Worm (Caenorhabditis elegans) whole organism, L1 larva: ENCODE data around the gene srh-290.

Source experiments
- C04F5.9 ChIP-seq: sonication (generic microtip); optimal IDR thresholded peaks from 2 replicates; lab custom pipeline; 2016; ENCODE audit warnings: missing genetic modification characterization, missing compliant biosample characterization
- F16B12.6 ChIP-seq: fragments of 150-350 bp; optimal IDR thresholded peaks from 2 replicates; lab custom pipeline; 2014; ENCODE audit warnings: missing biosample characterization, missing genetic modification characterization
- Y116A8C.19 ChIP-seq: sonication (generic microtip); optimal IDR thresholded peaks from 2 replicates; lab custom pipeline; 2016; ENCODE audit warnings: missing compliant biosample characterization, missing genetic modification characterization, borderline replicate concordance
- alr-1 ChIP-seq: fragments of 200-800 bp; sonication (Bioruptor generic); optimal IDR thresholded peaks from 2 replicates; lab custom pipeline; 2018; ENCODE audit warnings: borderline replicate concordance, mild to moderate bottlenecking, missing genetic modification characterization, missing compliant biosample characterization
- aly-2 ChIP-seq: fragments of 150-350 bp; optimal IDR thresholded peaks from 2 replicates; lab custom pipeline; 2014; ENCODE audit warnings: missing biosample characterization, missing genetic modification characterization
- ama-1 ChIP-seq: fragments of 150-350 bp; optimal IDR thresholded peaks from 2 replicates; lab custom pipeline; 2014
- ceh-63 ChIP-seq: fragments of 200-800 bp; sonication (Bioruptor generic); optimal IDR thresholded peaks from 2 replicates; lab custom pipeline; 2018; ENCODE audit warnings: mild to moderate bottlenecking, missing genetic modification characterization, missing compliant biosample characterization
- ceh-88 ChIP-seq: fragments of 200-800 bp; sonication (Bioruptor generic); IDR thresholded peaks from 2 replicates; pipeline ENCODE4 v1.3.6; 2022; ENCODE audit warnings: missing genetic modification characterization, missing compliant biosample characterization
- dsc-1 ChIP-seq: sonication (generic microtip); optimal IDR thresholded peaks from 2 replicates; lab custom pipeline; 2016; ENCODE audit warnings: mild to moderate bottlenecking, missing genetic modification characterization, missing compliant biosample characterization
- efl-1 ChIP-seq, 4 experiments: fragments of 150-350 bp; optimal IDR thresholded peaks in 3 of 4; peaks in 1 of 4; 1 replicate in 1 of 4; 2 replicates in 3 of 4; lab custom pipeline; 2014; ENCODE audit warnings: missing biosample characterization in 2 of 4, missing genetic modification characterization in 2 of 4, missing genetic modification reagents in 2 of 4
- efl-3 ChIP-seq: fragments of 200-800 bp; sonication (Bioruptor generic); optimal IDR thresholded peaks from 2 replicates; lab custom pipeline; 2018; ENCODE audit warnings: mild to moderate bottlenecking, missing genetic modification characterization, missing compliant biosample characterization
- egl-13 ChIP-seq: sonication (generic microtip); optimal IDR thresholded peaks from 2 replicates; lab custom pipeline; 2016; ENCODE audit warnings: missing genotype, missing genetic modification reagents, missing genetic modification characterization, missing compliant biosample characterization
- hlh-17 ChIP-seq: fragments of 200-800 bp; sonication (Bioruptor generic); optimal IDR thresholded peaks from 2 replicates; lab custom pipeline; 2018; ENCODE audit warnings: missing genetic modification characterization, mild to moderate bottlenecking, missing compliant biosample characterization, moderate library complexity, borderline replicate concordance
- hlh-4 ChIP-seq: sonication (generic microtip); optimal IDR thresholded peaks from 2 replicates; lab custom pipeline; 2016; ENCODE audit warnings: mild to moderate bottlenecking, missing genetic modification characterization, missing compliant biosample characterization
- jun-1 ChIP-seq: fragments of 150-350 bp; optimal IDR thresholded peaks from 2 replicates; lab custom pipeline; 2014; ENCODE audit warnings: missing biosample characterization, missing genetic modification reagents, missing genetic modification characterization
- lin-13 ChIP-seq: fragments of 150-350 bp; optimal IDR thresholded peaks from 2 replicates; lab custom pipeline; 2014; ENCODE audit warnings: missing biosample characterization, missing genetic modification reagents, missing genetic modification characterization
- lin-14 ChIP-seq: fragments of 200-800 bp; sonication (Bioruptor generic); optimal IDR thresholded peaks from 2 replicates; lab custom pipeline; 2018; ENCODE audit warnings: mild to moderate bottlenecking, missing genetic modification characterization, moderate library complexity, missing compliant biosample characterization
- mab-9 ChIP-seq: fragments of 200-800 bp; sonication (Bioruptor generic); IDR thresholded peaks from 2 replicates; pipeline ENCODE4 v1.3.6; 2022; ENCODE audit warnings: missing genetic modification reagents, missing genetic modification characterization, missing compliant biosample characterization
- nhr-19 ChIP-seq: fragments of 200-800 bp; sonication (Bioruptor generic); conservative IDR thresholded peaks from 2 replicates; pipeline ENCODE4 v1.3.6; 2022; ENCODE audit warnings: missing genetic modification characterization, missing compliant biosample characterization
- nhr-20 ChIP-seq: sonication (generic microtip); optimal IDR thresholded peaks from 2 replicates; lab custom pipeline; 2016; ENCODE audit warnings: mild to moderate bottlenecking, missing genetic modification characterization, missing compliant biosample characterization
- nhr-28 ChIP-seq: fragments of 150-350 bp; optimal IDR thresholded peaks from 2 replicates; lab custom pipeline; 2014; ENCODE audit warnings: missing biosample characterization, missing genetic modification characterization
- nhr-71 ChIP-seq: sonication (generic microtip); optimal IDR thresholded peaks from 2 replicates; lab custom pipeline; 2016; ENCODE audit warnings: mild to moderate bottlenecking, missing genetic modification characterization, moderate library complexity, missing compliant biosample characterization
- nhr-76 ChIP-seq: sonication (generic microtip); optimal IDR thresholded peaks from 2 replicates; lab custom pipeline; 2017; ENCODE audit warnings: missing biosample characterization, missing genetic modification characterization
- nhr-84 ChIP-seq: sonication (generic microtip); optimal IDR thresholded peaks from 2 replicates; lab custom pipeline; 2017; ENCODE audit warnings: missing biosample characterization, missing genetic modification characterization
- nhr-85 ChIP-seq: sonication (generic microtip); peaks from one replicate; lab custom pipeline; 2016; ENCODE audit warnings: missing genetic modification characterization, inconsistent platforms, missing compliant biosample characterization
- rnt-1 ChIP-seq: sonication (generic microtip); optimal IDR thresholded peaks from 2 replicates; lab custom pipeline; 2016; ENCODE audit warnings: mild to moderate bottlenecking, missing genetic modification characterization, moderate library complexity, missing compliant biosample characterization
- snpc-4 ChIP-seq: fragments of 150-350 bp; optimal IDR thresholded peaks from 2 replicates; lab custom pipeline; 2014; ENCODE audit warnings: missing biosample characterization, missing genetic modification characterization
- sptf-1 ChIP-seq: fragments of 150-350 bp; optimal IDR thresholded peaks from 2 replicates; lab custom pipeline; 2014; ENCODE audit warnings: missing biosample characterization, missing genetic modification characterization
- swsn-7 ChIP-seq: sonication (generic microtip); optimal IDR thresholded peaks from 2 replicates; lab custom pipeline; 2016; ENCODE audit warnings: missing genetic modification characterization, missing compliant biosample characterization
- tbx-2 ChIP-seq: sonication (generic microtip); optimal IDR thresholded peaks from 2 replicates; lab custom pipeline; 2016; ENCODE audit warnings: missing genetic modification characterization, missing compliant biosample characterization
- tlp-1 ChIP-seq: fragments of 150-350 bp; optimal IDR thresholded peaks from 2 replicates; lab custom pipeline; 2014; ENCODE audit warnings: missing biosample characterization, missing genetic modification characterization
- unc-30 ChIP-seq: sonication (generic microtip); optimal IDR thresholded peaks from 2 replicates; lab custom pipeline; 2017; ENCODE audit warnings: missing biosample characterization, missing genetic modification characterization
- unc-86 ChIP-seq: sonication (generic microtip); optimal IDR thresholded peaks from 2 replicates; lab custom pipeline; 2016; ENCODE audit warnings: missing genetic modification characterization, missing compliant biosample characterization
- unc-98 ChIP-seq: fragments of 200-800 bp; sonication (Bioruptor generic); IDR thresholded peaks from 2 replicates; pipeline ENCODE4 v1.3.6; 2022; ENCODE audit warnings: missing genetic modification characterization, missing compliant biosample characterization
- zag-1 ChIP-seq: fragments of 150-350 bp; optimal IDR thresholded peaks from 2 replicates; lab custom pipeline; 2014; ENCODE audit warnings: missing biosample characterization, missing genetic modification characterization
- zip-4 ChIP-seq: fragments of 200-800 bp; sonication (Bioruptor generic); optimal IDR thresholded peaks from 2 replicates; lab custom pipeline; 2018; ENCODE audit warnings: mild to moderate bottlenecking, missing genetic modification characterization, moderate library complexity, missing compliant biosample characterization
- ztf-11 ChIP-seq, 2 experiments: sonication (generic microtip); optimal IDR thresholded peaks; 2 replicates each; lab custom pipeline; 2016 to 2017; ENCODE audit warnings: missing genetic modification characterization in 2 of 2, missing biosample characterization in 1 of 2, missing compliant biosample characterization in 1 of 2

The srh-290 gene

DNA sequence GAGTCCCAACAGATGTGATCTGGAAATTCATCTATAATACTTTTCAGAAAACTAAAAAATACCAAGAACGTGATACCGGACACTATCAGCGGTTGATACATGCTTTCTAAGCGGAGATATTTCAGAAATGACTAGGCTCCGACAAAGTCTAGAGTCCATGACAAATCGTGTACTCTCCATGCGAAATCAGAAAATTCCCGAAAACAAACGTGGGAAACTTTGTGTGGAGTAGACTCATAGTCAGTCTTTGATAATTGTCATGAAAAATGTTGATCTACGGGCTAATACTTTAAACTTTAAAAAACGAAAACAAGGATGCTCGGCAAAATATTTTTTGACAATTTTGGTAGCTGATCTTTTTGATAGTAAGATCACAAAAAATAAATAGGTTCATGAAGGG, 8.5 kb downstream of the srh-290 start, which contains the start of gene srx-18:
Gene srx-18 (minus strand): TSS at position 101 of the 400 bp plus-strand sequence.
- TF ChIP-seq snpc-4 (tag; lab: Kevin White, UChicago) (no peak), nhr-19 (GFP tag; lab: Robert Waterston, UW) (no peak), efl-3 (no peak), zag-1 (tag; lab: Kevin White, UChicago) (no peak), mab-9 (no peak), jun-1 (tag; lab: Kevin White, UChicago) (no peak), Y116A8C.19 (tag; lab: Kevin White, UChicago) (no peak), ceh-63 (GFP tag; lab: Kevin White, UChicago) (no peak), zip-4 (GFP tag; lab: Kevin White, UChicago) (no peak)
- TF ChIP-seq, all 84 proteins: peak for 0

DNA sequence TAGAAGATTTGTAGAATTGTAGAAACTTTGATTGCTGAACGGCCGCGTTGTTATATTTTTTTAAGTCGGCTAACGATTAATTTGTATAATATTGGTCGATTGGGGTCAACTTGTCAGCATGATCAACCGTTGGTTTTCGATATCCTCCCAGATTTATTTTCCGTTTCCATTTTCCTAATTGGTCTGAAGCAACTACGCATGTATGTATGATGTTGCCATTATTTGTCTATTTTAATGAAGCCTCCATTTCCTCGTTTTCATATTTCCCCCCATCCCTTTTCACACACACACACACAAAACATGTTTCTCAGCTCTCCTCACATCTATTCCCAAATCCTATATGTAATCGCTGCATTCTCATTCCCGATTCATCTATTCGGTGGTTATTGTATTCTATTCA, 10.2 kb downstream of the srh-290 start, which contains the start of gene srh-287:
Gene srh-287 (plus strand): TSS at position 301 of the 400 bp plus-strand sequence.
- TF ChIP-seq sptf-1 (tag; lab: Kevin White, UChicago) (no peak), nhr-28 (tag; lab: Kevin White, UChicago) (no peak), swsn-7 (tag; lab: Kevin White, UChicago) (no peak), unc-30 (tag; lab: Kevin White, UChicago) (no peak), alr-1 (tag; lab: Kevin White, UChicago) (no peak), rnt-1 (no peak), F16B12.6 (tag; lab: Kevin White, UChicago) (no peak), dsc-1 (no peak), aly-2 (tag; lab: Kevin White, UChicago) (no peak), lin-13 (GFP tag; lab: Kevin White, UChicago) (no peak), ztf-11 (tag; optimal IDR thresholded peaks at IDR 0.05; lab: Kevin White, UChicago) (no peak), nhr-76 (tag; lab: Kevin White, UChicago) (no peak), efl-1 (optimal IDR thresholded peaks at IDR 0.05; lab: Kevin White, UChicago) (no peak), efl-1 (GFP tag; optimal IDR thresholded peaks at IDR 0.05 in 1 of 2; lab: Kevin White, UChicago) (no peak), unc-98 (no peak), ama-1 (lab: Kevin White, UChicago) (no peak), nhr-19 (GFP tag; lab: Robert Waterston, UW) (no peak), unc-86 (tag; lab: Kevin White, UChicago) (no peak)

DNA sequence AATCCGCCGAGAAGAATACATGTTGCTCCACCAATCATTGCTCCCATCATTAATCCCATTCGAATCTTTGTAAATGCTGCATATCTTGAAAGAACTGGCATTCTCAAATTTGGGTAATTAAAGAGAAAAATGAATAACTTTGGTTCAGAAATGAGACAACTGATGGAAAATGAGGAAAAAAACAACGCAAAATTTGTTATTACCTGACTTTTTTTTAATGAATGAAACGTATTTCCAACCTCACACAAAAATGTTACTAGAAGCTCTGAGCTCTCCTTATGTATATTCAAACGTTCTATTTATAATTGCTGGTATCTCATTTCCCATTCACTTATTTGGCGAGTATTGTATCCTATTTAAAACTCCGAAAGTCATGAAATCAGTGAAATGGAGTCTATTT, 12.2 kb downstream of the srh-290 start, which contains the start of the genes Y94A7B.11 and srh-292:
Gene Y94A7B.11 (minus strand): TSS at position 101 of the 400 bp plus-strand sequence.
Gene srh-292 (plus strand): TSS at position 251 of the 400 bp plus-strand sequence.
- TF ChIP-seq aly-2 (tag; lab: Kevin White, UChicago), result no peak
- no peak for TF ChIP-seq C04F5.9
- no peak for TF ChIP-seq tlp-1 (tag; lab: Kevin White, UChicago)
- no peak for TF ChIP-seq tbx-2 (tag; lab: Kevin White, UChicago)
- no peak for TF ChIP-seq hlh-17
- no peak for TF ChIP-seq Y116A8C.19 (tag; lab: Kevin White, UChicago)
- TF ChIP-seq nhr-84 (tag; lab: Kevin White, UChicago), result no peak
- TF ChIP-seq hlh-4 (tag; lab: Kevin White, UChicago), result no peak
- no peak for TF ChIP-seq alr-1 (tag; lab: Kevin White, UChicago)
- no peak for TF ChIP-seq egl-13
- no peak for TF ChIP-seq nhr-85 (tag; lab: Kevin White, UChicago)
- no peak for TF ChIP-seq ceh-88 (GFP tag; lab: Robert Waterston, UW)
- no peak for TF ChIP-seq nhr-71
- no peak for TF ChIP-seq nhr-20 (tag; lab: Kevin White, UChicago)
- TF ChIP-seq ztf-11 (tag; optimal IDR thresholded peaks at IDR 0.05; lab: Kevin White, UChicago), result no peak
- TF ChIP-seq lin-14 (GFP tag; lab: Kevin White, UChicago), result no peak
- TF ChIP-seq F16B12.6 (tag; lab: Kevin White, UChicago), result no peak
